Worm (Caenorhabditis elegans): ENCODE results near the gene clec-82.

DNA sequence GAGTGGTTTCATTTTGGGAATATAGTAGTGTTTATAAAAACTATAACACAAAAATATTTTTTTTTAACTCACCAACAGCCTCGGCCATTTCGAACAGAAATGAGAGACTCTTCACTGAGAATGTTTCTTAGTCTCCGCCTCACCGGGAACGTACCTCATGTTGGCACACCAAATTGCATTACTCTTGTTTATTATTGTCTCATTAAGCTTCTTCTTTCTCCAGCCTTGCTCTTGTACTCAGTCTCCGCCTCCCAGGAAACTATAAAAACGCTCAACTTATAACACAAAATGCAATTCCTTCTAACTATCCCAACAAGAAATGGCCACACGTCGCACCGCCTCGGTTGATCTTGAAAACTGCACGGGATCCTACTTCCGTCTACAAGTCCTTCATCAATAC, 2.9 kb upstream of the clec-82 start, which contains the start of the genes Y54G2A.48 and pudl-1:
- TF ChIP-seq blmp-1 (tag; optimal IDR thresholded peaks at IDR 0.05) (no peak), nhr-76 (tag; optimal IDR thresholded peaks at IDR 0.05) (no peak), nhr-12 (tag; optimal IDR thresholded peaks at IDR 0.05) (no peak), unc-39 (tag; optimal IDR thresholded peaks at IDR 0.05) (no peak), lsy-2 (tag; optimal IDR thresholded peaks at IDR 0.05) (no peak), drap-1 (GFP tag; optimal IDR thresholded peaks at IDR 0.05) (no peak), elt-3 (tag; optimal IDR thresholded peaks at IDR 0.05) (no peak), snpc-4 (tag; optimal IDR thresholded peaks at IDR 0.05) (no peak), ceh-83 (GFP tag; optimal IDR thresholded peaks at IDR 0.05) (no peak), unc-120 (tag; optimal IDR thresholded peaks at IDR 0.05; ENCODE audit: poor library complexity, severe bottlenecking) (no peak), ceh-39 (tag; optimal IDR thresholded peaks at IDR 0.05) (no peak), nhr-237 (tag; optimal IDR thresholded peaks at IDR 0.05) (no peak), cnd-1 (tag; optimal IDR thresholded peaks at IDR 0.05) (no peak), sptf-1 (tag; optimal IDR thresholded peaks at IDR 0.05) (no peak)

Data from whole organism, mixed stage, embryonic.